Worm (Caenorhabditis elegans) whole organism, mixed stage, embryonic: ENCODE measurements around the gene B0212.3.

Source experiments
- blmp-1 ChIP-seq: fragments of 150-350 bp; optimal IDR thresholded peaks from 2 replicates; lab custom pipeline; 2014; ENCODE audit warnings: missing biosample characterization, missing genetic modification characterization
- ceh-43 ChIP-seq: fragments of 200-800 bp; sonication (Bioruptor generic); optimal IDR thresholded peaks from 2 replicates; lab custom pipeline; 2018; ENCODE audit warnings: mild to moderate bottlenecking, missing genetic modification characterization, moderate library complexity, missing compliant biosample characterization
- ces-1 ChIP-seq: fragments of 150-350 bp; optimal IDR thresholded peaks from 2 replicates; lab custom pipeline; 2014; ENCODE audit warnings: missing biosample characterization, missing genetic modification reagents, missing genetic modification characterization
- elt-3 ChIP-seq: fragments of 150-350 bp; optimal IDR thresholded peaks from 2 replicates; lab custom pipeline; 2014; ENCODE audit warnings: missing biosample characterization, missing genetic modification characterization
- hlh-1 ChIP-seq: fragments of 150-350 bp; optimal IDR thresholded peaks from 2 replicates; lab custom pipeline; 2014; ENCODE audit warnings: missing biosample characterization, missing genetic modification reagents, missing genetic modification characterization
- lin-13 ChIP-seq: fragments of 150-350 bp; optimal IDR thresholded peaks from 2 replicates; lab custom pipeline; 2014; ENCODE audit warnings: missing biosample characterization, missing genetic modification characterization
- lsy-2 ChIP-seq: fragments of 150-350 bp; optimal IDR thresholded peaks from 2 replicates; lab custom pipeline; 2014; ENCODE audit warnings: missing biosample characterization, missing genetic modification characterization
- mab-5 ChIP-seq: fragments of 150-350 bp; optimal IDR thresholded peaks from 2 replicates; lab custom pipeline; 2014; ENCODE audit warnings: missing biosample characterization, missing genetic modification characterization
- nhr-12 ChIP-seq: fragments of 150-350 bp; optimal IDR thresholded peaks from 2 replicates; lab custom pipeline; 2014; ENCODE audit warnings: missing biosample characterization, missing genetic modification characterization
- nhr-28 ChIP-seq: fragments of 150-350 bp; optimal IDR thresholded peaks from 2 replicates; lab custom pipeline; 2014; ENCODE audit warnings: missing biosample characterization, missing genetic modification characterization
- nhr-76 ChIP-seq: sonication (generic microtip); optimal IDR thresholded peaks from 2 replicates; lab custom pipeline; 2017; ENCODE audit warnings: missing biosample characterization, missing genetic modification characterization
- sptf-1 ChIP-seq: sonication (generic microtip); optimal IDR thresholded peaks from 2 replicates; lab custom pipeline; 2017; ENCODE audit warnings: mild to moderate bottlenecking, missing genetic modification characterization, moderate library complexity, missing compliant biosample characterization
- unc-62 ChIP-seq: fragments of 150-350 bp; optimal IDR thresholded peaks from 2 replicates; lab custom pipeline; 2014; ENCODE audit warnings: missing biosample characterization, missing genetic modification reagents, missing genetic modification characterization
- ztf-11 ChIP-seq: fragments of 150-350 bp; optimal IDR thresholded peaks from 2 replicates; lab custom pipeline; 2014; ENCODE audit warnings: missing biosample characterization, missing genetic modification characterization

ce11 chrIV:3559201-3559600 lies 19.2 kb downstream of the B0212.3 start:
- TF ChIP-seq nhr-28 (tag; lab: Kevin White, UChicago) (no peak), mab-5 (tag; lab: Kevin White, UChicago) (no peak), lin-13 (tag; lab: Kevin White, UChicago) (no peak), ztf-11 (tag; lab: Kevin White, UChicago) (no peak), unc-62 (GFP tag; lab: Kevin White, UChicago) (no peak), blmp-1 (tag; lab: Kevin White, UChicago) (no peak), nhr-12 (tag; lab: Kevin White, UChicago) (no peak), hlh-1 (tag; lab: Kevin White, UChicago) (no peak), nhr-76 (tag; lab: Kevin White, UChicago) (no peak), elt-3 (tag; lab: Kevin White, UChicago) (no peak), ceh-43 (GFP tag; lab: Kevin White, UChicago) (no peak), ces-1 (GFP tag; lab: Kevin White, UChicago) (no peak), sptf-1 (tag; lab: Kevin White, UChicago) (no peak), lsy-2 (tag; lab: Kevin White, UChicago) (no peak)
